Worm (Caenorhabditis elegans) whole organism, L4/young adult: ENCODE data around the gene Y45F10B.3.

ENCODE experiments used
- W03F9.2 ChIP-seq: fragments of 150-350 bp; optimal IDR thresholded peaks from 2 replicates; lab custom pipeline; 2014; ENCODE audit warnings: missing biosample characterization, missing genetic modification characterization
- dao-5 ChIP-seq: sonication (generic microtip); optimal IDR thresholded peaks from 2 replicates; lab custom pipeline; 2016; ENCODE audit warnings: missing genotype, missing genetic modification characterization, moderate library complexity, missing compliant biosample characterization
- him-1 ChIP-seq: sonication (generic microtip); optimal IDR thresholded peaks from 2 replicates; lab custom pipeline; 2016; ENCODE audit warnings: missing genotype, missing genetic modification reagents, missing genetic modification characterization, missing compliant biosample characterization

ce11 chrIV:13619203-13619602 lies 25.8 kb downstream of the Y45F10B.3 start, which contains the start of gene C08F11.3:
- TF ChIP-seq him-1 (tag; lab: Kevin White, UChicago) (no peak), dao-5 (tag; lab: Kevin White, UChicago) (no peak), W03F9.2 (tag; lab: Kevin White, UChicago) (no peak)
